Worm (Caenorhabditis elegans): ENCODE data around the gene unc-42.

ce11 chrV:9739402-9739801 is 29.8 kb downstream of the unc-42 start, which contains the start of gene marc-1:
- TF ChIP-seq ztf-11 (tag; optimal IDR thresholded peaks at IDR 0.05), result no peak
- TF ChIP-seq fkh-10 (GFP tag; optimal IDR thresholded peaks at IDR 0.05), result no peak
- no peak for TF ChIP-seq snpc-4 (tag; optimal IDR thresholded peaks at IDR 0.05)
- TF ChIP-seq nhr-12 (tag; optimal IDR thresholded peaks at IDR 0.05), result no peak
